Fruit fly (Drosophila melanogaster): ENCODE measurements around the gene Hsp68.

- no peak for TF ChIP-seq Ets98B (GFP tag; IDR thresholded peaks at IDR 0.05)
- TF ChIP-seq Pif1B (GFP tag; optimal IDR thresholded peaks at IDR 0.05), result no peak
- TF ChIP-seq CG34367 (tag; optimal IDR thresholded peaks at IDR 0.05), result no peak
- TF ChIP-seq EcR (GFP tag; optimal IDR thresholded peaks at IDR 0.05), result no peak
- TF ChIP-seq CG4496 (GFP tag; IDR thresholded peaks at IDR 0.05), result 0 out of 3 replicates have a peak, but pooled peaks have one; percentile 22
- no peak for TF ChIP-seq Snoo (tag; optimal IDR thresholded peaks at IDR 0.05)
- TF ChIP-seq CG10348 (GFP tag; IDR thresholded peaks at IDR 0.05), result no peak
- TF ChIP-seq CG12605 (GFP tag; IDR thresholded peaks at IDR 0.05), result no peak
- TF ChIP-seq Pif1A (GFP tag; optimal IDR thresholded peaks at IDR 0.05), result peak; percentile 37
- TF ChIP-seq CG9948 (tag; optimal IDR thresholded peaks at IDR 0.05), result peak; percentile 4
- TF ChIP-seq gl (tag; optimal IDR thresholded peaks at IDR 0.05), result no peak
These were observed 31.2 kb downstream of the Hsp68 start for dm6 chr3R:24025715-24026467.
